Worm (Caenorhabditis elegans) whole organism, mixed stage, embryonic: ENCODE measurements around the gene wdr-83.

Experiments used
- bed-3 ChIP-seq: fragments of 200-800 bp; sonication (Bioruptor generic); optimal IDR thresholded peaks from 3 replicates; lab custom pipeline; 2018; ENCODE audit warnings: mild to moderate bottlenecking, missing genetic modification characterization, moderate library complexity, missing compliant biosample characterization
- blmp-1 ChIP-seq: fragments of 150-350 bp; optimal IDR thresholded peaks from 2 replicates; lab custom pipeline; 2014; ENCODE audit warnings: missing biosample characterization, missing genetic modification characterization
- ceh-39 ChIP-seq: fragments of 150-350 bp; optimal IDR thresholded peaks from 2 replicates; lab custom pipeline; 2014; ENCODE audit warnings: missing biosample characterization, missing genetic modification characterization
- ceh-43 ChIP-seq: fragments of 200-800 bp; sonication (Bioruptor generic); optimal IDR thresholded peaks from 2 replicates; lab custom pipeline; 2018; ENCODE audit warnings: mild to moderate bottlenecking, missing genetic modification characterization, moderate library complexity, missing compliant biosample characterization
- ceh-83 ChIP-seq: fragments of 200-800 bp; sonication (Bioruptor generic); optimal IDR thresholded peaks from 2 replicates; lab custom pipeline; 2018; ENCODE audit warnings: mild to moderate bottlenecking, missing genetic modification characterization, missing compliant biosample characterization
- ces-1 ChIP-seq: fragments of 150-350 bp; optimal IDR thresholded peaks from 2 replicates; lab custom pipeline; 2014; ENCODE audit warnings: missing biosample characterization, missing genetic modification reagents, missing genetic modification characterization
- cnd-1 ChIP-seq: fragments of 200-800 bp; sonication (Bioruptor generic); optimal IDR thresholded peaks from 2 replicates; lab custom pipeline; 2018; ENCODE audit warnings: mild to moderate bottlenecking, missing genetic modification characterization, missing compliant biosample characterization
- elt-1 ChIP-seq: sonication (generic microtip); optimal IDR thresholded peaks from 2 replicates; lab custom pipeline; 2017; ENCODE audit warnings: missing genetic modification characterization, mild to moderate bottlenecking, missing compliant biosample characterization, antibody characterized with exemption, moderate library complexity, borderline replicate concordance; ENCODE audit not compliant: insufficient read depth
- elt-3 ChIP-seq: fragments of 150-350 bp; optimal IDR thresholded peaks from 2 replicates; lab custom pipeline; 2014; ENCODE audit warnings: missing biosample characterization, missing genetic modification characterization
- flh-1 ChIP-seq: fragments of 200-800 bp; sonication (Bioruptor generic); optimal IDR thresholded peaks from 2 replicates; lab custom pipeline; 2018; ENCODE audit warnings: mild to moderate bottlenecking, missing genetic modification characterization, moderate library complexity, missing compliant biosample characterization
- ham-2 ChIP-seq: fragments of 200-800 bp; sonication (Bioruptor generic); optimal IDR thresholded peaks from 2 replicates; lab custom pipeline; 2018; ENCODE audit warnings: mild to moderate bottlenecking, missing genetic modification characterization, missing compliant biosample characterization
- hlh-1 ChIP-seq: fragments of 150-350 bp; optimal IDR thresholded peaks from 2 replicates; lab custom pipeline; 2014; ENCODE audit warnings: missing biosample characterization, missing genetic modification reagents, missing genetic modification characterization
- lin-13 ChIP-seq: fragments of 150-350 bp; optimal IDR thresholded peaks from 2 replicates; lab custom pipeline; 2014; ENCODE audit warnings: missing biosample characterization, missing genetic modification characterization
- lin-32 ChIP-seq: fragments of 200-800 bp; sonication (Bioruptor generic); optimal IDR thresholded peaks from 2 replicates; lab custom pipeline; 2018; ENCODE audit warnings: mild to moderate bottlenecking, missing genetic modification characterization, missing compliant biosample characterization
- lsy-2 ChIP-seq: fragments of 150-350 bp; optimal IDR thresholded peaks from 2 replicates; lab custom pipeline; 2014; ENCODE audit warnings: missing biosample characterization, missing genetic modification characterization
- mab-5 ChIP-seq: fragments of 150-350 bp; optimal IDR thresholded peaks from 2 replicates; lab custom pipeline; 2014; ENCODE audit warnings: missing biosample characterization, missing genetic modification characterization
- mep-1 ChIP-seq: fragments of 150-350 bp; optimal IDR thresholded peaks from 2 replicates; lab custom pipeline; 2017; ENCODE audit warnings: missing biosample characterization, missing genetic modification reagents, missing genetic modification characterization, inconsistent platforms
- mls-2 ChIP-seq: sonication (generic microtip); optimal IDR thresholded peaks from 2 replicates; lab custom pipeline; 2016; ENCODE audit warnings: mild to moderate bottlenecking, missing genetic modification characterization, moderate library complexity, missing compliant biosample characterization
- nhr-12 ChIP-seq: fragments of 150-350 bp; optimal IDR thresholded peaks from 2 replicates; lab custom pipeline; 2014; ENCODE audit warnings: missing biosample characterization, missing genetic modification characterization
- nhr-2 ChIP-seq: fragments of 150-350 bp; optimal IDR thresholded peaks from 2 replicates; lab custom pipeline; 2014; ENCODE audit warnings: missing biosample characterization, missing genetic modification characterization
- nhr-237 ChIP-seq: fragments of 150-350 bp; optimal IDR thresholded peaks from 2 replicates; lab custom pipeline; 2014; ENCODE audit warnings: missing biosample characterization, missing genetic modification characterization
- nhr-28 ChIP-seq: fragments of 150-350 bp; optimal IDR thresholded peaks from 2 replicates; lab custom pipeline; 2014; ENCODE audit warnings: missing biosample characterization, missing genetic modification characterization
- nhr-76 ChIP-seq: sonication (generic microtip); optimal IDR thresholded peaks from 2 replicates; lab custom pipeline; 2017; ENCODE audit warnings: missing biosample characterization, missing genetic modification characterization
- pha-4 ChIP-seq: fragments of 150-350 bp; optimal IDR thresholded peaks from 2 replicates; lab custom pipeline; 2018; ENCODE audit warnings: missing biosample characterization, missing genetic modification reagents, missing genetic modification characterization
- sem-2 ChIP-seq: fragments of 200-800 bp; sonication (Bioruptor generic); optimal IDR thresholded peaks from 2 replicates; lab custom pipeline; 2018; ENCODE audit warnings: mild to moderate bottlenecking, missing genetic modification characterization, missing compliant biosample characterization
- sptf-1 ChIP-seq: sonication (generic microtip); optimal IDR thresholded peaks from 2 replicates; lab custom pipeline; 2017; ENCODE audit warnings: mild to moderate bottlenecking, missing genetic modification characterization, moderate library complexity, missing compliant biosample characterization
- tbx-8 ChIP-seq: fragments of 200-800 bp; sonication (Bioruptor generic); optimal IDR thresholded peaks from 2 replicates; lab custom pipeline; 2018; ENCODE audit warnings: mild to moderate bottlenecking, missing genetic modification characterization, moderate library complexity, missing compliant biosample characterization
- unc-120 ChIP-seq: sonication (generic microtip); optimal IDR thresholded peaks from 2 replicates; lab custom pipeline; 2017; ENCODE audit warnings: missing genetic modification characterization, missing compliant biosample characterization; ENCODE audit not compliant: poor library complexity, severe bottlenecking
- unc-39 ChIP-seq: fragments of 150-350 bp; optimal IDR thresholded peaks from 2 replicates; lab custom pipeline; 2014; ENCODE audit warnings: missing biosample characterization, missing genetic modification characterization
- zip-8 ChIP-seq: fragments of 150-350 bp; optimal IDR thresholded peaks from 2 replicates; lab custom pipeline; 2014; ENCODE audit warnings: missing biosample characterization, missing genetic modification characterization
- ztf-11 ChIP-seq: fragments of 150-350 bp; optimal IDR thresholded peaks from 2 replicates; lab custom pipeline; 2014; ENCODE audit warnings: missing biosample characterization, missing genetic modification characterization

wdr-83 gene

DNA sequence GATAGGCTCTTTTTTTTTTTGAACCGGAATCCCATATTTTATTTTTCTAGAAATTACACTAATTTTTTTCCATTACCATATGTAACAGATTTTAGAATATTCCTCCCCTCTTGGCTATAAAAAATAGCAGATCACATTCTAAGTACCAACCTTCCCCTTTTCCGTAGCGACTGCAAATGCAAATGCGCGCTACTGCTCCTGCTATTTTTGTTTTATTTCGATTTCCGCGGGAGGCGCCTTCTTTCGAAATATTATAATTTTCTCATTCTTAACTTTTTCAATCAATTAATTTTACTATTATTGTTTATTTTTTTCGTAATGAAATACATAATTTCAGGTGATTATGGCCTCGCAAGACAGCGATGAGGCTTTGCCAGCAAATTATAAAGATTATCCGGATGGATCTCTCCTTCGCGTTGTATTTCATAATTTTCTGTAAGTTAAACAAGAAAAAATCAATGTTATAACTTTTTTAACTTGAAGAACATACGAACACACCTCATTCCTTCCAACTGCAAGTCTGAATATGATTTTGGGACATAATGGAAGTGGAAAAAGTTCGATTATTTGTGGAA is 30.4 kb upstream of the wdr-83 start, which contains the start of gene smc-5:
Gene smc-5, plus strand, starts transcription at position 332 of the 575 bp plus-strand sequence.
- TF ChIP-seq lin-13 (tag; lab: Kevin White, UChicago) (no peak), nhr-2 (tag; lab: Kevin White, UChicago) (no peak), ceh-39 (tag; lab: Kevin White, UChicago) (peak; percentile 42), lin-32 (GFP tag; lab: Kevin White, UChicago) (no peak), nhr-237 (tag; lab: Kevin White, UChicago) (peak; percentile 56), lsy-2 (peak; percentile 85), elt-1 (no peak), unc-39 (tag; lab: Kevin White, UChicago) (no peak), hlh-1 (tag; lab: Kevin White, UChicago) (peak; percentile 57), blmp-1 (tag; lab: Kevin White, UChicago) (no peak), mls-2 (tag; lab: Kevin White, UChicago) (no peak), mab-5 (no peak), ham-2 (GFP tag; lab: Kevin White, UChicago) (no peak), unc-120 (tag; lab: Kevin White, UChicago) (peak; percentile 26), ceh-43 (GFP tag; lab: Kevin White, UChicago) (no peak), mep-1 (tag; lab: Kevin White, UChicago) (peak; percentile 86), ces-1 (GFP tag; lab: Kevin White, UChicago) (peak; percentile 56), tbx-8 (GFP tag; lab: Kevin White, UChicago) (no peak), ztf-11 (tag; lab: Kevin White, UChicago) (no peak), cnd-1 (tag; lab: Kevin White, UChicago) (no peak), sem-2 (GFP tag; lab: Kevin White, UChicago) (no peak), nhr-12 (tag; lab: Kevin White, UChicago) (no peak), nhr-28 (tag; lab: Kevin White, UChicago) (no peak), sptf-1 (tag; lab: Kevin White, UChicago) (no peak), elt-3 (no peak), bed-3 (no peak), zip-8 (tag; lab: Kevin White, UChicago) (no peak), nhr-76 (tag; lab: Kevin White, UChicago) (no peak), pha-4 (tag; lab: Kevin White, UChicago) (peak; percentile 8), ceh-83 (GFP tag; lab: Kevin White, UChicago) (no peak)

DNA sequence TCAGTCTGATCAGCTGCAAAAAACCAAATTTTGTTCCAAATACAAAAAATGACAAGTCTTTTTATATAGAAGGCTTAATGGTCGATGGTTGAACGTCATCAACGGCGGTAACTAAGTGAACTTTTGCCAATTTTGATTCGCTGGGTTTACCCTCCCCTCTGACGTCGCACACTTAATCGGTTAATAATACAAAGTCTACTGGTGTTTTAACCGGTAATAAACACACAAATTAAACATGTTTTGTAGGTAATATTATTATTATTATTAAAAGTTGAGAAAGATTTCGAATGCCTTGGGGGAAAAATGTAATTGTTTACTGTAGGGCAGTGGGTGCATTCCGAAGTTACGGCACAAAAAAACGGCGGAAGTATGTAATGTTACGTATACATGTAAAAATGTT is 29.2 kb upstream of the wdr-83 start, which contains the start of gene pho-12:
Gene pho-12, minus strand, starts transcription at position 101 of the 400 bp plus-strand sequence.
- TF ChIP-seq zip-8 (tag; lab: Kevin White, UChicago) (no peak), lin-32 (GFP tag; lab: Kevin White, UChicago) (no peak), sptf-1 (tag; lab: Kevin White, UChicago) (no peak), flh-1 (no peak), cnd-1 (tag; lab: Kevin White, UChicago) (no peak), mls-2 (tag; lab: Kevin White, UChicago) (no peak), ztf-11 (tag; lab: Kevin White, UChicago) (no peak), nhr-12 (tag; lab: Kevin White, UChicago) (no peak), tbx-8 (GFP tag; lab: Kevin White, UChicago) (no peak), ceh-39 (tag; lab: Kevin White, UChicago) (no peak), ceh-83 (GFP tag; lab: Kevin White, UChicago) (no peak), unc-39 (tag; lab: Kevin White, UChicago) (no peak), sem-2 (GFP tag; lab: Kevin White, UChicago) (no peak), blmp-1 (tag; lab: Kevin White, UChicago) (no peak), nhr-237 (tag; lab: Kevin White, UChicago) (no peak), pha-4 (tag; lab: Kevin White, UChicago) (no peak), ham-2 (GFP tag; lab: Kevin White, UChicago) (no peak), mab-5 (no peak), elt-1 (no peak), lin-13 (tag; lab: Kevin White, UChicago) (no peak)

DNA sequence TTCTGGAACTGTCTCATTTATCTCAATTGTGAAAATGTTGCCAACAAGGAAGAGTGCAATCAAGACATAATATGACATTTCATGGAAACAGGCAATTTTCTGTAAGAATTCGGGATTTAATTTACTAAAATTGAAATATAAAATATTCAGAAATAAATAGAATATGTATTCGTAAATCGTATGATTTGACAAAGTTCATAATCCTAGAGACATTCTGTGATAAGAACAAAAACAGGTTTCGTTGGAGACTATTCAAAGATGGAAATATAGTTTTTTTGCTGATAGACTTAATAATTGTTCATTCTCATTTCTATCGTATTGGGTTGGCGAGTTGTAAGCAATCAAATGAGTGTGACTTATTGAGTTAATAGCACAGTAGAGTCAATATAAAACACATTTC is 26.5 kb upstream of the wdr-83 start, which contains the start of gene C27A2.12:
Gene C27A2.12, minus strand, starts transcription at position 101 of the 400 bp plus-strand sequence.
- TF ChIP-seq sem-2 (GFP tag; lab: Kevin White, UChicago), result no peak
- TF ChIP-seq mab-5, result no peak
- TF ChIP-seq hlh-1 (tag; lab: Kevin White, UChicago), result no peak
- no peak for TF ChIP-seq nhr-76 (tag; lab: Kevin White, UChicago)
- TF ChIP-seq cnd-1 (tag; lab: Kevin White, UChicago), result no peak
- TF ChIP-seq ces-1 (GFP tag; lab: Kevin White, UChicago), result no peak
- no peak for TF ChIP-seq ceh-43 (GFP tag; lab: Kevin White, UChicago)
- no peak for TF ChIP-seq blmp-1 (tag; lab: Kevin White, UChicago)
